Worm (Caenorhabditis elegans) whole organism, L4 larva: ENCODE results near the gene T16G12.1.

ENCODE experiments used
- aly-2 ChIP-seq: sonication (generic microtip); optimal IDR thresholded peaks from 2 replicates; lab custom pipeline; 2018; ENCODE audit warnings: missing biosample characterization, missing genetic modification characterization
- ama-1 ChIP-seq: fragments of 150-350 bp; optimal IDR thresholded peaks from 2 replicates; lab custom pipeline; 2014; ENCODE audit warnings: inconsistent platforms, mixed read lengths
- dmd-8 ChIP-seq: fragments of 200-800 bp; sonication (Bioruptor generic); IDR thresholded peaks from 2 replicates; pipeline ENCODE4 v1.3.6; 2022; ENCODE audit warnings: missing genetic modification characterization, missing compliant biosample characterization
- lir-3 ChIP-seq: sonication (generic microtip); optimal IDR thresholded peaks from 2 replicates; lab custom pipeline; 2016; ENCODE audit warnings: mild to moderate bottlenecking, missing genetic modification characterization, missing compliant biosample characterization
- mep-1 ChIP-seq: fragments of 150-350 bp; sonication (generic microtip); optimal IDR thresholded peaks from 3 replicates; lab custom pipeline; 2014; ENCODE audit warnings: missing biosample characterization, missing genetic modification characterization
- mxl-2 ChIP-seq: fragments of 200-800 bp; sonication (Bioruptor generic); conservative IDR thresholded peaks from 2 replicates; pipeline ENCODE4 v1.3.6; 2022; ENCODE audit warnings: missing genetic modification reagents, missing genetic modification characterization, missing compliant biosample characterization
- nhr-11 ChIP-seq: fragments of 150-350 bp; optimal IDR thresholded peaks from 2 replicates; lab custom pipeline; 2014; ENCODE audit warnings: missing biosample characterization, missing genetic modification characterization
- nhr-76 ChIP-seq: fragments of 150-350 bp; optimal IDR thresholded peaks from 2 replicates; lab custom pipeline; 2014; ENCODE audit warnings: missing biosample characterization, missing genetic modification characterization
- nhr-77 ChIP-seq: fragments of 150-350 bp; optimal IDR thresholded peaks from 2 replicates; lab custom pipeline; 2014; ENCODE audit warnings: missing biosample characterization, missing genetic modification characterization
- pha-4 ChIP-seq, 2 experiments: fragments of 150-350 bp in 1 of 2; fragments of 200-800 bp in 1 of 2; sonication (Bioruptor generic) in 1 of 2; IDR thresholded peaks in 1 of 2; optimal IDR thresholded peaks in 1 of 2; 2 replicates each; pipeline versions ENCODE4 v1.3.6 to Lab custom; 2014 to 2022; ENCODE audit warnings: missing genetic modification characterization in 2 of 2, missing genetic modification reagents in 2 of 2, missing biosample characterization in 1 of 2, missing compliant biosample characterization in 1 of 2
- skn-1 ChIP-seq: fragments of 150-350 bp; optimal IDR thresholded peaks from 2 replicates; lab custom pipeline; 2014; ENCODE audit warnings: missing biosample characterization, missing genetic modification characterization
- vab-7 ChIP-seq: fragments of 200-800 bp; sonication (Bioruptor generic); IDR thresholded peaks from 2 replicates; pipeline ENCODE4 v1.3.6; 2022; ENCODE audit warnings: missing genetic modification reagents, missing genetic modification characterization, missing compliant biosample characterization
- zip-11 ChIP-seq: fragments of 200-800 bp; sonication (Bioruptor generic); IDR thresholded peaks from 2 replicates; pipeline ENCODE4 v1.3.6; 2022; ENCODE audit warnings: missing genetic modification characterization, missing compliant biosample characterization

DNA sequence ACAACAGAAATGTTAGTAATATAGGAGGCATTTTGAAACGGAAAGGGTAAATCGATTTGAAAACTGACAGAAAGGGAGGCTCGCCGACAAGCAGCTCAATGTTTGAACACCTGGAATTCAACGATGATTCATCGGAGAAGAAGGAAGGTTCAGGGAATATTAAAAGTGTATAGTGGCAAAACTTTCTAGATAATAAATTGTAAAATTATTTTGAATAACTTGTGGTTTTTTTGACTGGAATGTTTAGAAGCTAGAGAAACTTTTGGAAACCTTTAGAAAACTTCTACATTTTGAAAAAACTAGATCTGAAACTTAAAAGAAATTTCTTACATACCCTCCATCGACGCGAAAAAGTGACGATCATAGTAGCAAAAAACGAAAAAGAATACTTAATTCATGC lies 51.8 kb downstream of the T16G12.1 start, which contains the start of gene pqn-8:
- TF ChIP-seq nhr-11 (tag; lab: Kevin White, UChicago): no peak
- TF ChIP-seq mep-1: no peak
- TF ChIP-seq pha-4 (GFP tag; IDR thresholded peaks at IDR 0.05; lab: Robert Waterston, UW): no peak
- no peak for TF ChIP-seq pha-4 (tag; optimal IDR thresholded peaks at IDR 0.05; lab: Kevin White, UChicago)
- no peak for TF ChIP-seq dmd-8
- no peak for TF ChIP-seq zip-11 (GFP tag; lab: Robert Waterston, UW)
- no peak for TF ChIP-seq mxl-2 (GFP tag; lab: Robert Waterston, UW)
- no peak for TF ChIP-seq aly-2
- TF ChIP-seq vab-7: no peak
- no peak for TF ChIP-seq skn-1 (tag; lab: Kevin White, UChicago)
- no peak for TF ChIP-seq lir-3 (tag; lab: Kevin White, UChicago)
- no peak for TF ChIP-seq nhr-76 (tag; lab: Kevin White, UChicago)
- TF ChIP-seq nhr-77 (tag; lab: Kevin White, UChicago): no peak
- no peak for TF ChIP-seq ama-1 (lab: Kevin White, UChicago)
